Worm (Caenorhabditis elegans): ENCODE results near the gene txbp-3.

DNA sequence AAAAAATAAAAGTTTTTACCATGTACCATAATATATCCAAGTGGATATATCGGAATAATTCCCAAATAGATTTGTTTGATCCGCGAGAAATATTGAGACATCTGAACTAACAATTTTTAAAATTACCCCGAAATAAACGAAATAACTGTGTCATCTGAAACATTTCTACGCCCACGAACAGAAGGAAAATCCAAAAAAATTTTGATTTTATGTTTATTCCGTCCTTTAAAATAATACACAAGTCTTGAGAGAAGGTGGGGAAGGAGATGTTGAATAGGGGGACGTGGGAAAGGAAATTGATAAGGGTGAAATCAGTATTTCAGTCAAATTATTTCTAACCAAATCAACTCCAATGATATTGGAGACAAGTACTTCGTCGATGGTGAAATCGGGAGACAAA, 38.5 kb downstream of the txbp-3 start, which contains the start of gene R144.11:
- no peak for TF ChIP-seq snpc-4 (tag; optimal IDR thresholded peaks at IDR 0.05)
- no peak for TF ChIP-seq unc-62 (GFP tag; optimal IDR thresholded peaks at IDR 0.05)
- TF ChIP-seq elt-3 (tag; optimal IDR thresholded peaks at IDR 0.05), result no peak
- no peak for TF ChIP-seq ztf-11 (tag; optimal IDR thresholded peaks at IDR 0.05)
- no peak for TF ChIP-seq unc-55 (GFP tag; optimal IDR thresholded peaks at IDR 0.05)
- no peak for TF ChIP-seq lin-13 (GFP tag; optimal IDR thresholded peaks at IDR 0.05)
- TF ChIP-seq sma-3 (GFP tag; optimal IDR thresholded peaks at IDR 0.05), result no peak
- TF ChIP-seq lsy-2 (tag; optimal IDR thresholded peaks at IDR 0.05), result no peak
- TF ChIP-seq elt-1 (tag; optimal IDR thresholded peaks at IDR 0.05), result no peak
- TF ChIP-seq nhr-6 (tag; optimal IDR thresholded peaks at IDR 0.05), result no peak
